Fruit fly (Drosophila melanogaster): ENCODE measurements around the gene btl.

DNA sequence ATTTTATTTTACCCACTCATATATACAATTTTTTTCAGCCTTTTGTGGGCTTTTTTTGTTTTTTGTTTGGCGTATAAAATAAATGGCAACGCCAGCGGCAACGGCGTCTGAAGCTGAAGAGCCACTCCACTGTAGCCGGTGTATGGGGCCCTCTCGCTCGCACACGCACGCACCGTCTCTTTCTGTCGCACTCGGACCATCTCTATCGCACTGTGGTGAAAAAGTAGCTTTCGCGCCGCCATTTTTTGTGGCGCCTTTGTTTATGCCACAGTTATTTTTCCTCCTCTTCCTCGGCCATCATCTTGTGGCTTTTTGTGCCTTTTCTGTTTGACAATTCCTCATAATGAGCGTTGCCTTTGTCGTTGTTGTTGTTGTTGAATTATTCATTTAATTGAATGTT lies 46.5 kb downstream of the btl start:
- TF ChIP-seq h (optimal IDR thresholded peaks at IDR 0.05) (no peak), psq (optimal IDR thresholded peaks at IDR 0.05) (no peak)
